Worm (Caenorhabditis elegans): ENCODE results near the gene T24D5.6.

ce11 chrX:12640459-12640858 lies 37.0 kb downstream of the T24D5.6 start, which contains the start of gene R09A8.5:
- no peak for TF ChIP-seq ama-1 (optimal IDR thresholded peaks at IDR 0.05)
- TF ChIP-seq tra-4 (tag; optimal IDR thresholded peaks at IDR 0.05): no peak
- no peak for TF ChIP-seq hmg-4 (GFP tag; optimal IDR thresholded peaks at IDR 0.05)
- TF ChIP-seq ceh-36 (tag; optimal IDR thresholded peaks at IDR 0.05): no peak
- no peak for TF ChIP-seq hnd-1 (tag; optimal IDR thresholded peaks at IDR 0.05)
- TF ChIP-seq flt-1 (GFP tag; IDR thresholded peaks at IDR 0.05): no peak
- TF ChIP-seq scrt-1 (GFP tag; IDR thresholded peaks at IDR 0.05): no peak
- no peak for TF ChIP-seq aly-1 (tag; optimal IDR thresholded peaks at IDR 0.05)
